Fruit fly (Drosophila melanogaster) S2 (cell line): ENCODE results near the gene CG34011.

Experiments used
- CG8478 ChIP-seq: fragments of >200 bp; optimal IDR thresholded peaks from 2 replicates; lab custom pipeline; 2018
- CTCF ChIP-seq, 2 experiments: fragments of >200 bp; optimal IDR thresholded peaks; 2 replicates each; lab custom pipeline; 2018

DNA sequence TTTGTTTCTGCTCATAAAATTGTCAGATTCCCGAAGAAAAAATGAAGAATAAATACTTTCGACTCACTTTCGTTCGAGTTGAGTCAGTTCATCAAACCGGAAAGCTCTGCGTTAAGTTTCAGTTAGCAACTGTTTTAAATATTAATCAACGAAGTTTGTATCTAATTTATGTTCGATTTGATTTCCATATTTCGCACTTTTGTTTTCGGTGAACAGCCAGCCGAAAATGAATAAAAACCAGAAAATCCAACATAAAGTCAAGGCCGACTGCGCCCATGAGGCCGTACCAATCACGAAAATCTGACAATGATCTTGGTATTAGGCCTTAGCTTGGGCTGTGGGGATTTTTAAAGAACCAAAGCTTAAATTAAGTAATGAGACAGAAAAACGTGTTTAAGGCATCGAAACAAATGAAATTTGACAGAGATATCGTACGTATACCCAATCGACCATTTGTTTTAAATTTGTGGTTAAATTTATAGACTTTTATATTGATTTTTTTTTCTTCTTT is 50.1 kb downstream of the CG34011 start:
- TF ChIP-seq CG8478 (lab: Kevin White, UChicago) (no peak), CTCF (optimal IDR thresholded peaks at IDR 0.05; lab: Kevin White, UChicago) (no peak)
